Worm (Caenorhabditis elegans) whole organism, L4 larva: ENCODE measurements around the gene H01G02.3.

Experiments used
- F26F4.8 ChIP-seq: fragments of 200-800 bp; sonication (Bioruptor generic); conservative IDR thresholded peaks from 2 replicates; pipeline ENCODE4 v1.3.6; 2022; ENCODE audit warnings: missing genetic modification characterization, missing compliant biosample characterization
- F37D6.2 ChIP-seq: sonication (generic microtip); optimal IDR thresholded peaks from 2 replicates; lab custom pipeline; 2016; ENCODE audit warnings: mild to moderate bottlenecking, missing genetic modification characterization, missing compliant biosample characterization
- F44E2.7 ChIP-seq: fragments of 200-800 bp; sonication (Bioruptor generic); IDR thresholded peaks from 2 replicates; pipeline ENCODE4 v2.1.2; 2022; ENCODE audit warnings: missing genetic modification characterization, missing compliant biosample characterization
- F49E8.2 ChIP-seq: sonication (generic microtip); optimal IDR thresholded peaks from 2 replicates; lab custom pipeline; 2016; ENCODE audit warnings: missing compliant biosample characterization, mild to moderate bottlenecking, missing genetic modification characterization, borderline replicate concordance
- T20F7.1 ChIP-seq: fragments of 200-800 bp; sonication (Bioruptor generic); optimal IDR thresholded peaks from 2 replicates; lab custom pipeline; 2018; ENCODE audit warnings: mild to moderate bottlenecking, missing genetic modification characterization, missing compliant biosample characterization
- Y105C5A.15 ChIP-seq: fragments of 200-800 bp; sonication (Bioruptor generic); IDR thresholded peaks from 2 replicates; pipeline ENCODE4 v1.3.6; 2022; ENCODE audit warnings: missing genetic modification characterization, missing compliant biosample characterization
- Y48G9A.11 ChIP-seq: fragments of 200-800 bp; sonication (Bioruptor generic); IDR thresholded peaks from 2 replicates; pipeline ENCODE4 v1.3.6; 2022; ENCODE audit warnings: missing genetic modification reagents, missing genetic modification characterization, missing compliant biosample characterization
- Y5F2A.4 ChIP-seq: fragments of 200-800 bp; sonication (Bioruptor generic); optimal IDR thresholded peaks from 2 replicates; lab custom pipeline; 2018; ENCODE audit warnings: mild to moderate bottlenecking, missing genetic modification characterization, missing compliant biosample characterization
- Y75B8A.6 ChIP-seq: fragments of 200-800 bp; sonication (Bioruptor generic); IDR thresholded peaks from 2 replicates; pipeline ENCODE4 v1.3.6; 2022; ENCODE audit warnings: missing genetic modification reagents, missing genetic modification characterization, missing compliant biosample characterization
- aha-1 ChIP-seq: fragments of 150-350 bp; peaks from one replicate; lab custom pipeline; 2014; ENCODE audit warnings: missing biosample characterization, missing genetic modification characterization
- ama-1 ChIP-seq: fragments of 150-350 bp; optimal IDR thresholded peaks from 2 replicates; lab custom pipeline; 2014; ENCODE audit warnings: inconsistent platforms, mixed read lengths
- attf-4 ChIP-seq: sonication (generic microtip); optimal IDR thresholded peaks from 3 replicates; lab custom pipeline; 2017; ENCODE audit warnings: missing biosample characterization, missing genetic modification characterization
- ceh-20 ChIP-seq: fragments of 200-800 bp; sonication (Bioruptor generic); IDR thresholded peaks from 2 replicates; pipeline ENCODE4 v1.3.6; 2022; ENCODE audit warnings: missing genetic modification reagents, missing genetic modification characterization, missing compliant biosample characterization
- ceh-28 ChIP-seq: fragments of 150-350 bp; optimal IDR thresholded peaks from 2 replicates; lab custom pipeline; 2014; ENCODE audit warnings: missing biosample characterization, missing genetic modification reagents, missing genetic modification characterization
- ceh-32 ChIP-seq: sonication (generic microtip); optimal IDR thresholded peaks from 2 replicates; lab custom pipeline; 2016; ENCODE audit warnings: mild to moderate bottlenecking, missing genetic modification characterization, missing compliant biosample characterization; ENCODE audit not compliant: poor library complexity
- ceh-62 ChIP-seq: sonication (generic microtip); optimal IDR thresholded peaks from 2 replicates; lab custom pipeline; 2017; ENCODE audit warnings: missing biosample characterization, missing genetic modification characterization
- ces-1 ChIP-seq: fragments of 150-350 bp; sonication (generic microtip); optimal IDR thresholded peaks from 4 replicates; lab custom pipeline; 2014; ENCODE audit warnings: missing biosample characterization, missing genetic modification reagents, missing genetic modification characterization
- cey-2 ChIP-seq: sonication (generic microtip); optimal IDR thresholded peaks from 3 replicates; lab custom pipeline; 2017; ENCODE audit warnings: missing genetic modification characterization, mild to moderate bottlenecking, missing compliant biosample characterization, antibody characterized with exemption, borderline replicate concordance; ENCODE audit not compliant: insufficient read depth
- daf-16 ChIP-seq, 3 experiments: sonication (generic microtip); optimal IDR thresholded peaks; 2 replicates each; lab custom pipeline; 2016 to 2017; ENCODE audit warnings: missing genetic modification characterization in 3 of 3, missing genetic modification reagents in 3 of 3, mild to moderate bottlenecking in 2 of 3, missing compliant biosample characterization in 2 of 3, missing biosample characterization in 1 of 3, moderate library complexity in 1 of 3
- dmd-8 ChIP-seq: fragments of 200-800 bp; sonication (Bioruptor generic); IDR thresholded peaks from 2 replicates; pipeline ENCODE4 v1.3.6; 2022; ENCODE audit warnings: missing genetic modification characterization, missing compliant biosample characterization
- dmd-9 ChIP-seq: fragments of 200-800 bp; sonication (Bioruptor generic); IDR thresholded peaks from 2 replicates; pipeline ENCODE4 v1.3.6; 2022; ENCODE audit warnings: missing genetic modification reagents, missing genetic modification characterization, missing compliant biosample characterization
- dve-1 ChIP-seq: sonication (generic microtip); optimal IDR thresholded peaks from 2 replicates; lab custom pipeline; 2017; ENCODE audit warnings: antibody characterized with exemption, mild to moderate bottlenecking, missing genetic modification characterization, missing compliant biosample characterization; ENCODE audit not compliant: insufficient read depth
- egl-43 ChIP-seq: fragments of 200-800 bp; sonication (Bioruptor generic); IDR thresholded peaks from 2 replicates; pipeline ENCODE4 v1.3.6; 2022; ENCODE audit warnings: missing genetic modification reagents, missing genetic modification characterization, missing compliant biosample characterization
- lin-13 ChIP-seq: fragments of 150-350 bp; optimal IDR thresholded peaks from 2 replicates; lab custom pipeline; 2014; ENCODE audit warnings: missing biosample characterization, missing genetic modification reagents, missing genetic modification characterization
- lin-15B ChIP-seq: fragments of 150-350 bp; sonication (generic microtip); optimal IDR thresholded peaks from 3 replicates; lab custom pipeline; 2014; ENCODE audit warnings: missing biosample characterization, missing genetic modification characterization
- lin-29 ChIP-seq: fragments of 200-800 bp; sonication (Bioruptor generic); IDR thresholded peaks from 2 replicates; pipeline ENCODE4 v1.3.6; 2022; ENCODE audit warnings: missing genetic modification reagents, missing genetic modification characterization, missing compliant biosample characterization
- lin-39 ChIP-seq: fragments of 150-350 bp; optimal IDR thresholded peaks from 2 replicates; lab custom pipeline; 2014; ENCODE audit warnings: missing biosample characterization, missing genetic modification reagents, missing genetic modification characterization
- lir-3 ChIP-seq: sonication (generic microtip); optimal IDR thresholded peaks from 2 replicates; lab custom pipeline; 2016; ENCODE audit warnings: mild to moderate bottlenecking, missing genetic modification characterization, missing compliant biosample characterization
- lsy-2 ChIP-seq, 2 experiments: fragments of 150-350 bp in 1 of 2; sonication (generic microtip) in 1 of 2; optimal IDR thresholded peaks; 2 replicates each; lab custom pipeline; 2014 to 2017; ENCODE audit warnings: missing biosample characterization in 2 of 2, missing genetic modification characterization in 2 of 2
- madf-9 ChIP-seq: fragments of 200-800 bp; sonication (Bioruptor generic); conservative IDR thresholded peaks from 2 replicates; pipeline ENCODE4 v1.3.6; 2022; ENCODE audit warnings: missing genetic modification reagents, missing genetic modification characterization, missing compliant biosample characterization
- mes-2 ChIP-seq: sonication (generic microtip); optimal IDR thresholded peaks from 2 replicates; lab custom pipeline; 2016; ENCODE audit warnings: missing genotype, mild to moderate bottlenecking, missing genetic modification characterization, missing compliant biosample characterization; ENCODE audit not compliant: poor library complexity, severe bottlenecking
- nhr-48 ChIP-seq: sonication (generic microtip); optimal IDR thresholded peaks from 2 replicates; lab custom pipeline; 2016; ENCODE audit warnings: mild to moderate bottlenecking, missing genetic modification characterization, missing compliant biosample characterization
- nhr-76 ChIP-seq: fragments of 150-350 bp; optimal IDR thresholded peaks from 2 replicates; lab custom pipeline; 2014; ENCODE audit warnings: missing biosample characterization, missing genetic modification characterization
- nhr-77 ChIP-seq: fragments of 150-350 bp; optimal IDR thresholded peaks from 2 replicates; lab custom pipeline; 2014; ENCODE audit warnings: missing biosample characterization, missing genetic modification characterization
- pha-4 ChIP-seq, 2 experiments: fragments of 150-350 bp in 1 of 2; fragments of 200-800 bp in 1 of 2; sonication (Bioruptor generic) in 1 of 2; IDR thresholded peaks in 1 of 2; optimal IDR thresholded peaks in 1 of 2; 2 replicates each; pipeline versions ENCODE4 v1.3.6 to Lab custom; 2014 to 2022; ENCODE audit warnings: missing genetic modification characterization in 2 of 2, missing genetic modification reagents in 2 of 2, missing biosample characterization in 1 of 2, missing compliant biosample characterization in 1 of 2
- php-3 ChIP-seq: fragments of 200-800 bp; sonication (Bioruptor generic); IDR thresholded peaks from 2 replicates; pipeline ENCODE4 v1.3.6; 2022; ENCODE audit warnings: missing genetic modification reagents, missing genetic modification characterization, missing compliant biosample characterization
- rbr-2 ChIP-seq: sonication (generic microtip); optimal IDR thresholded peaks from 2 replicates; lab custom pipeline; 2016; ENCODE audit warnings: missing genotype, missing genetic modification characterization, missing compliant biosample characterization
- skn-1 ChIP-seq: fragments of 150-350 bp; optimal IDR thresholded peaks from 2 replicates; lab custom pipeline; 2014; ENCODE audit warnings: missing biosample characterization, missing genetic modification characterization
- snpc-4 ChIP-seq: fragments of 150-350 bp; optimal IDR thresholded peaks from 2 replicates; lab custom pipeline; 2014; ENCODE audit warnings: missing biosample characterization, missing genetic modification characterization
- spr-1 ChIP-seq: sonication (generic microtip); optimal IDR thresholded peaks from 2 replicates; lab custom pipeline; 2016; ENCODE audit warnings: mild to moderate bottlenecking, missing genetic modification characterization, missing compliant biosample characterization
- tra-1 ChIP-seq: fragments of 200-800 bp; sonication (Bioruptor generic); IDR thresholded peaks from 2 replicates; pipeline ENCODE4 v1.3.6; 2022; ENCODE audit warnings: missing genetic modification reagents, missing genetic modification characterization, missing compliant biosample characterization
- unc-39 ChIP-seq: sonication (generic microtip); optimal IDR thresholded peaks from 2 replicates; lab custom pipeline; 2017; ENCODE audit warnings: missing biosample characterization, missing genetic modification characterization
- vab-7 ChIP-seq: fragments of 200-800 bp; sonication (Bioruptor generic); IDR thresholded peaks from 2 replicates; pipeline ENCODE4 v1.3.6; 2022; ENCODE audit warnings: missing genetic modification reagents, missing genetic modification characterization, missing compliant biosample characterization
- zag-1 ChIP-seq: fragments of 150-350 bp; optimal IDR thresholded peaks from 2 replicates; lab custom pipeline; 2014; ENCODE audit warnings: missing biosample characterization, missing genetic modification characterization
- zfp-3 ChIP-seq: fragments of 200-800 bp; sonication (Bioruptor generic); conservative IDR thresholded peaks from 2 replicates; pipeline ENCODE4 v1.3.6; 2022; ENCODE audit warnings: missing genetic modification reagents, missing genetic modification characterization, missing compliant biosample characterization

H01G02.3 gene

ce11 chrIV:11788383-11788963 lies 3.9 kb downstream of the H01G02.3 start (continued):
- TF ChIP-seq attf-4 (tag; lab: Kevin White, UChicago) (no peak), vab-7 (GFP tag; lab: Robert Waterston, UW) (no peak), Y5F2A.4 (no peak)

- TF ChIP-seq dmd-9 (GFP tag; lab: Robert Waterston, UW) (no peak), daf-16 (GFP tag; optimal IDR thresholded peaks at IDR 0.05; lab: Kevin White, UChicago) (no peak), daf-16 (tag; optimal IDR thresholded peaks at IDR 0.05; lab: Kevin White, UChicago) (no peak), rbr-2 (tag; lab: Kevin White, UChicago) (no peak), aha-1 (tag; lab: Kevin White, UChicago) (no peak), lin-29 (GFP tag; lab: Robert Waterston, UW) (no peak), unc-39 (tag; lab: Kevin White, UChicago) (no peak), lin-13 (no peak), F26F4.8 (GFP tag; lab: Robert Waterston, UW) (no peak), F44E2.7 (GFP tag; lab: Robert Waterston, UW) (no peak), zag-1 (tag; lab: Kevin White, UChicago) (no peak), T20F7.1 (no peak), madf-9 (no peak), nhr-76 (tag; lab: Kevin White, UChicago) (no peak), F37D6.2 (tag; lab: Kevin White, UChicago) (no peak)
These were observed 4.6 kb downstream of the H01G02.3 start for ce11 chrIV:11787793-11788192.

DNA sequence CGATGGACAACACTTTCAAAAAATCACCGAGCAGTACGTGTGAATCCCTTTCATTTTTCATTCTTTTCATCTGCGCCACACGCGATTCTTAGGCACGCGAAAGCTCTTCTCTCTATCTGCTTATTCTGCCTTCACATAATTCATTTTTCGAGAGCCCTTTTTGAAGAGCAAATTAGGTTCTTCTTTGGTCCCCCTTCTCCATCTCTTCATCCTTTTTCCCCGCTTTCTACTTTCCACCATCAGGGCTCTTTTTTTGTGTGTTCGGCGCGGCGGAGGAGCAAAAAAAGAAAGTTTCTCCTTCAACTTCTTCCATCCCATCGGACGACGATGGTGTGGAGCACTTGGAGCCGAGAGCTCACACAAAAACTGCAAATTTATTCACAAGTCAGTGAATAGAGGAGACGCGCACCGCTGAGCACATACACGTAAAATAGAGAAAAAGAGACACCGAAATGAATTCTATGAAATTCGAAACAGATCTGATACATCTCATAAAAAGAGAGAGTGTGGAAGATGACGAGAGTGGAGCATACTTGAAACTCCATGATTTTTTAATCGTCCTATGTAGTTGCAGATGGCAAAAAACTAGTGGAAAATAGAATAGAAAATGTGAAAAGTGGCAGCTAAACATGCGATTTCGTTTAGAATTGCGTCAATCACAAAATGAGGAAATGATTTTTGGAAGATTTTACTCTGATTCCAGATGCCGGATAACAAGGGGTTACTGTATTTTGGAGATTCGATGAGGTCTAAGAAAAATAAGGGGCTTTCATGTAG lies 7.1 kb downstream of the H01G02.3 start:
- TF ChIP-seq Y75B8A.6 (GFP tag; lab: Robert Waterston, UW) (no peak), dmd-8 (GFP tag; lab: Robert Waterston, UW) (no peak), lin-39 (no peak), ces-1 (GFP tag; lab: Kevin White, UChicago) (peak; percentile 9), zfp-3 (GFP tag; lab: Robert Waterston, UW) (no peak), ceh-28 (tag; lab: Kevin White, UChicago) (no peak), lir-3 (tag; lab: Kevin White, UChicago) (no peak), php-3 (no peak), snpc-4 (tag; lab: Kevin White, UChicago) (no peak), ceh-20 (GFP tag; lab: Robert Waterston, UW) (no peak), pha-4 (GFP tag; IDR thresholded peaks at IDR 0.05; lab: Robert Waterston, UW) (no peak), pha-4 (tag; optimal IDR thresholded peaks at IDR 0.05; lab: Kevin White, UChicago) (no peak), Y48G9A.11 (GFP tag; lab: Robert Waterston, UW) (no peak), nhr-77 (tag; lab: Kevin White, UChicago) (no peak), lsy-2 (tag; optimal IDR thresholded peaks at IDR 0.05; lab: Kevin White, UChicago) (peak in 1 of 2 experiments; percentile 4), spr-1 (tag; lab: Kevin White, UChicago) (no peak), ceh-32 (tag; lab: Kevin White, UChicago) (no peak), egl-43 (GFP tag; lab: Robert Waterston, UW) (no peak), nhr-48 (tag; lab: Kevin White, UChicago) (no peak), ama-1 (lab: Kevin White, UChicago) (no peak), dve-1 (tag; lab: Kevin White, UChicago) (no peak), lin-15B (tag; lab: Kevin White, UChicago) (no peak), tra-1 (GFP tag; lab: Robert Waterston, UW) (no peak), mes-2 (tag; lab: Kevin White, UChicago) (no peak), nhr-76 (tag; lab: Kevin White, UChicago) (no peak), cey-2 (tag; lab: Kevin White, UChicago) (no peak), zag-1 (tag; lab: Kevin White, UChicago) (no peak), Y105C5A.15 (no peak), F49E8.2 (tag; lab: Kevin White, UChicago) (no peak), F37D6.2 (tag; lab: Kevin White, UChicago) (no peak), lin-13 (no peak), ceh-62 (tag; lab: Kevin White, UChicago) (no peak), skn-1 (no peak)
